Fruit fly (Drosophila melanogaster) whole organism, embryonic: Measurements from ENCODE around the gene mRpS11.
A peak's percentile ranks its signal among the peaks of the same experiment; 100 is the strongest.

ENCODE experiments used
- Aef1 ChIP-seq: fragments of 200-800 bp; sonication (Bioruptor generic); IDR thresholded peaks from 3 replicates; pipeline ENCODE4 v1.3.6; 2022; ENCODE audit warnings: missing biosample characterization, missing genetic modification characterization
- BEAF-32 ChIP-seq: fragments of 200-800 bp; sonication (Bioruptor generic); optimal IDR thresholded peaks from 3 replicates; lab custom pipeline; 2017; ENCODE audit warnings: missing biosample characterization, missing genetic modification characterization, mild to moderate bottlenecking, moderate library complexity, missing genetic modification reagents
- CG10366 ChIP-seq: fragments of 200-800 bp; sonication (Bioruptor generic); IDR thresholded peaks from 2 replicates; pipeline ENCODE4 v1.3.6; 2022; ENCODE audit warnings: missing biosample characterization, missing genetic modification characterization
- CG10654 ChIP-seq: fragments of 200-800 bp; sonication (Bioruptor generic); optimal IDR thresholded peaks from 2 replicates; lab custom pipeline; 2016; ENCODE audit warnings: missing biosample characterization, missing genetic modification characterization
- CG11456 ChIP-seq: fragments of 200-800 bp; sonication (Bioruptor generic); IDR thresholded peaks from 3 replicates; pipeline ENCODE4 v1.3.6; 2022; ENCODE audit warnings: missing biosample characterization, missing genetic modification characterization
- CG11560 ChIP-seq: fragments of 200-800 bp; sonication (Bioruptor generic); IDR thresholded peaks from 3 replicates; pipeline ENCODE4 v1.3.6; 2022; ENCODE audit warnings: missing biosample characterization, missing genetic modification characterization
- CG1233 ChIP-seq: fragments of 200-800 bp; sonication (Bioruptor generic); optimal IDR thresholded peaks from 4 replicates; lab custom pipeline; 2018; ENCODE audit warnings: missing biosample characterization, mild to moderate bottlenecking, missing genetic modification characterization
- CG13123 ChIP-seq: fragments of 200-800 bp; sonication (Bioruptor generic); optimal IDR thresholded peaks from 2 replicates; lab custom pipeline; 2016; ENCODE audit warnings: missing biosample characterization, missing genetic modification characterization
- CG14667 ChIP-seq: fragments of 200-800 bp; sonication (Bioruptor generic); IDR thresholded peaks from 2 replicates; pipeline ENCODE4 v1.3.6; 2022; ENCODE audit warnings: missing biosample characterization, missing genetic modification characterization
- CG14965 ChIP-seq: fragments of 200-800 bp; sonication (Bioruptor generic); optimal IDR thresholded peaks from 2 replicates; lab custom pipeline; 2016; ENCODE audit warnings: missing biosample characterization, missing genetic modification characterization, borderline replicate concordance
- CG17612 ChIP-seq: fragments of 200-800 bp; sonication (Bioruptor generic); IDR thresholded peaks from 2 replicates; pipeline ENCODE4 v1.3.6; 2022; ENCODE audit warnings: missing biosample characterization, missing genetic modification characterization
- CG17829 ChIP-seq: fragments of 200-800 bp; optimal IDR thresholded peaks from 2 replicates; lab custom pipeline; 2019; ENCODE audit warnings: missing biosample characterization, mild to moderate bottlenecking, missing genetic modification characterization, moderate library complexity
- CG2129 ChIP-seq: fragments of 200-800 bp; sonication (Bioruptor generic); IDR thresholded peaks from 2 replicates; pipeline ENCODE4 v1.3.6; 2022; ENCODE audit warnings: missing biosample characterization, missing genetic modification characterization; ENCODE audit not compliant: partially characterized antibody
- CG33557 ChIP-seq: fragments of 200-800 bp; sonication (Bioruptor generic); optimal IDR thresholded peaks from 2 replicates; lab custom pipeline; 2019; ENCODE audit warnings: missing biosample characterization, mild to moderate bottlenecking, missing genetic modification characterization, moderate library complexity
- CG4424 ChIP-seq: fragments of 200-800 bp; sonication (Bioruptor generic); optimal IDR thresholded peaks from 3 replicates; lab custom pipeline; 2016; ENCODE audit warnings: missing biosample characterization, missing genetic modification characterization
- CG5245 ChIP-seq: fragments of 200-800 bp; sonication (Bioruptor generic); optimal IDR thresholded peaks from 3 replicates; lab custom pipeline; 2016; ENCODE audit warnings: missing biosample characterization, missing genetic modification characterization
- CG6272 ChIP-seq: fragments of 200-800 bp; sonication (Bioruptor generic); IDR thresholded peaks from 2 replicates; pipeline ENCODE4 v1.3.6; 2022; ENCODE audit warnings: missing biosample characterization, missing genetic modification characterization
- CG8089 ChIP-seq: fragments of 200-800 bp; sonication (Bioruptor generic); optimal IDR thresholded peaks from 3 replicates; lab custom pipeline; 2016; ENCODE audit warnings: missing biosample characterization, missing genetic modification characterization
- CG9797 ChIP-seq: fragments of 200-800 bp; sonication (Bioruptor generic); optimal IDR thresholded peaks from 3 replicates; lab custom pipeline; 2018; ENCODE audit warnings: missing biosample characterization, mild to moderate bottlenecking, missing genetic modification characterization
- Dad ChIP-seq: fragments of 200-800 bp; sonication (Bioruptor generic); optimal IDR thresholded peaks from 3 replicates; lab custom pipeline; 2016; ENCODE audit warnings: missing biosample characterization, missing genetic modification characterization
- Dek ChIP-seq: fragments of 200-800 bp; sonication (Bioruptor generic); optimal IDR thresholded peaks from 3 replicates; lab custom pipeline; 2019; ENCODE audit warnings: missing biosample characterization, mild to moderate bottlenecking, missing genetic modification characterization, moderate library complexity
- Doc3 ChIP-seq: fragments of 200-800 bp; sonication (Bioruptor generic); IDR thresholded peaks from 3 replicates; pipeline ENCODE4 v1.3.6; 2022; ENCODE audit warnings: missing biosample characterization, missing genetic modification characterization; ENCODE audit not compliant: partially characterized antibody
- Gug ChIP-seq: fragments of 200-800 bp; sonication (Bioruptor generic); IDR thresholded peaks from 4 replicates; pipeline ENCODE4 v1.3.6; 2022; ENCODE audit warnings: missing biosample characterization, missing genetic modification characterization
- H15 ChIP-seq: fragments of 200-800 bp; sonication (Bioruptor generic); IDR thresholded peaks from 3 replicates; pipeline ENCODE4 v1.3.6; 2022; ENCODE audit warnings: missing biosample characterization, missing genetic modification characterization
- HLHmδ ChIP-seq: fragments of 200-800 bp; sonication (Bioruptor generic); optimal IDR thresholded peaks from 2 replicates; lab custom pipeline; 2018; ENCODE audit warnings: missing biosample characterization, mild to moderate bottlenecking, missing genetic modification characterization, moderate library complexity
- Lim3 ChIP-seq: fragments of 200-800 bp; sonication (Bioruptor generic); IDR thresholded peaks from 2 replicates; pipeline ENCODE4 v1.3.6; 2022; ENCODE audit warnings: missing biosample characterization, missing genetic modification characterization
- NC2β ChIP-seq: fragments of 200-800 bp; sonication (Bioruptor generic); optimal IDR thresholded peaks from 2 replicates; lab custom pipeline; 2016; ENCODE audit warnings: missing biosample characterization, missing genetic modification characterization
- Ptx1 ChIP-seq: fragments of 200-800 bp; sonication (Bioruptor generic); IDR thresholded peaks from 2 replicates; pipeline ENCODE4 v1.3.6; 2022; ENCODE audit warnings: missing biosample characterization, missing genetic modification characterization
- abd-A ChIP-seq: fragments of 200-800 bp; sonication (Bioruptor generic); optimal IDR thresholded peaks from 3 replicates; lab custom pipeline; 2019; ENCODE audit warnings: missing biosample characterization, mild to moderate bottlenecking, missing genetic modification characterization, moderate library complexity
- ara ChIP-seq: fragments of 200-800 bp; sonication (Bioruptor generic); IDR thresholded peaks from 2 replicates; pipeline ENCODE4 v1.3.6; 2022; ENCODE audit warnings: missing biosample characterization, missing genetic modification characterization
- bsh ChIP-seq, 2 experiments: fragments of 200-800 bp; sonication (Bioruptor generic); optimal IDR thresholded peaks; 2 replicates each; lab custom pipeline; 2017 to 2018; ENCODE audit warnings: mild to moderate bottlenecking in 2 of 2, missing biosample characterization in 2 of 2, missing genetic modification characterization in 2 of 2, moderate library complexity in 1 of 2
- chinmo ChIP-seq: fragments of 200-800 bp; sonication (Bioruptor generic); IDR thresholded peaks from 4 replicates; pipeline ENCODE4 v1.3.6; 2022; ENCODE audit warnings: missing biosample characterization, missing genetic modification characterization; ENCODE audit not compliant: partially characterized antibody
- corto ChIP-seq: fragments of 200-800 bp; sonication (Bioruptor generic); optimal IDR thresholded peaks from 2 replicates; lab custom pipeline; 2016; ENCODE audit warnings: missing biosample characterization, mild to moderate bottlenecking, missing genetic modification characterization, moderate library complexity
- da ChIP-seq: fragments of 200-800 bp; sonication (Bioruptor generic); optimal IDR thresholded peaks from 2 replicates; lab custom pipeline; 2016; ENCODE audit warnings: missing biosample characterization, missing genetic modification characterization
- ewg ChIP-seq: fragments of 200-800 bp; sonication (Bioruptor generic); optimal IDR thresholded peaks from 3 replicates; lab custom pipeline; 2017; ENCODE audit warnings: mild to moderate bottlenecking, missing biosample characterization, missing genetic modification reagents, missing genetic modification characterization
- grn ChIP-seq: fragments of 200-800 bp; sonication (Bioruptor generic); optimal IDR thresholded peaks from 3 replicates; lab custom pipeline; 2017; ENCODE audit warnings: missing biosample characterization, missing genetic modification characterization
- hb ChIP-seq: fragments of 200-800 bp; sonication (Bioruptor generic); IDR thresholded peaks from 3 replicates; pipeline ENCODE4 v1.3.6; 2022; ENCODE audit warnings: missing biosample characterization, missing genetic modification characterization; ENCODE audit not compliant: partially characterized antibody
- her ChIP-seq: fragments of 200-800 bp; sonication (Bioruptor generic); optimal IDR thresholded peaks from 2 replicates; lab custom pipeline; 2016; ENCODE audit warnings: missing biosample characterization, missing genetic modification characterization
- inv ChIP-seq: fragments of 200-800 bp; sonication (Bioruptor generic); IDR thresholded peaks from 2 replicates; pipeline ENCODE4 v1.3.6; 2022; ENCODE audit warnings: missing biosample characterization, missing genetic modification characterization; ENCODE audit not compliant: partially characterized antibody
- prd ChIP-seq, 3 experiments: fragments of >200 bp in 2 of 3; fragments of 200-800 bp in 1 of 3; sonication (Bioruptor generic) in 1 of 3; optimal IDR thresholded peaks in 2 of 3; IDR thresholded peaks in 1 of 3; 2 replicates in 2 of 3; 3 replicates in 1 of 3; pipeline versions ENCODE4 v1.3.6 to Lab custom; 2017 to 2022; ENCODE audit warnings: missing biosample characterization in 1 of 3, missing genetic modification characterization in 1 of 3
- psq ChIP-seq: fragments of 200-800 bp; sonication (Bioruptor generic); optimal IDR thresholded peaks from 2 replicates; lab custom pipeline; 2017; ENCODE audit warnings: missing biosample characterization, missing genetic modification characterization
- pzg ChIP-seq: fragments of 200-800 bp; sonication (Bioruptor generic); optimal IDR thresholded peaks from 3 replicates; lab custom pipeline; 2018; ENCODE audit warnings: missing biosample characterization, mild to moderate bottlenecking, missing genetic modification characterization, moderate library complexity
- schlank ChIP-seq: fragments of 200-800 bp; sonication (Bioruptor generic); optimal IDR thresholded peaks from 2 replicates; lab custom pipeline; 2018; ENCODE audit warnings: missing biosample characterization, mild to moderate bottlenecking, missing genetic modification characterization
- scrt ChIP-seq: fragments of 200-800 bp; sonication (Bioruptor generic); optimal IDR thresholded peaks from 2 replicates; lab custom pipeline; 2018; ENCODE audit warnings: missing biosample characterization, mild to moderate bottlenecking, missing genetic modification characterization, moderate library complexity
- slp2 ChIP-seq: fragments of 200-800 bp; sonication (Bioruptor generic); optimal IDR thresholded peaks from 2 replicates; lab custom pipeline; 2016; ENCODE audit warnings: missing biosample characterization, missing genetic modification characterization
- sqz ChIP-seq: fragments of 200-800 bp; sonication (Bioruptor generic); optimal IDR thresholded peaks from 3 replicates; lab custom pipeline; 2018; ENCODE audit warnings: missing biosample characterization, mild to moderate bottlenecking, missing genetic modification characterization
- twi ChIP-seq: fragments of 200-800 bp; optimal IDR thresholded peaks from 2 replicates; lab custom pipeline; 2019; ENCODE audit warnings: missing biosample characterization, mild to moderate bottlenecking, missing genetic modification characterization, moderate library complexity
- tx ChIP-seq: fragments of 200-800 bp; sonication (Bioruptor generic); optimal IDR thresholded peaks from 2 replicates; lab custom pipeline; 2016; ENCODE audit warnings: missing biosample characterization, missing genetic modification characterization
- vfl ChIP-seq: fragments of 200-800 bp; sonication (Bioruptor generic); optimal IDR thresholded peaks from 2 replicates; lab custom pipeline; 2016; ENCODE audit warnings: missing biosample characterization, missing genetic modification characterization
- vvl ChIP-seq: fragments of 200-800 bp; sonication (Bioruptor generic); IDR thresholded peaks from 2 replicates; pipeline ENCODE4 v1.3.6; 2022; ENCODE audit warnings: missing biosample characterization, missing genetic modification characterization

mRpS11 gene

dm6 chr3R:17079859-17080255 lies 7.3 kb downstream of the mRpS11 start, which contains the start of the genes Keap1 and kuk (continued):
- TF ChIP-seq CG2129 (GFP tag; lab: Robert Waterston, UW) (peak; percentile 66), Dek (peak; percentile 52), ewg (GFP tag; lab: Kevin White, UChicago) (peak; percentile 58), grn (GFP tag; lab: Kevin White, UChicago) (no peak), corto (no peak), da (GFP tag; lab: Kevin White, UChicago) (peak; percentile 3), CG5245 (GFP tag; lab: Kevin White, UChicago) (peak; percentile 21), HLHmδ (GFP tag; lab: Kevin White, UChicago) (peak; percentile 4), slp2 (GFP tag; lab: Kevin White, UChicago) (no peak), bsh (GFP tag; optimal IDR thresholded peaks at IDR 0.05; lab: Kevin White, UChicago) (peak in 1 of 2 experiments; percentile 24), NC2β (GFP tag; lab: Kevin White, UChicago) (peak; percentile 67), CG17612 (GFP tag; lab: Robert Waterston, UW) (no peak), chinmo (GFP tag; lab: Robert Waterston, UW) (no peak), prd (optimal IDR thresholded peaks at IDR 0.05; lab: Kevin White, UChicago) (no peak), prd (GFP tag; IDR thresholded peaks at IDR 0.05; lab: Robert Waterston, UW) (peak; percentile 51; the same call in 1 of the 3 replicates), Doc3 (GFP tag; lab: Robert Waterston, UW) (peak; percentile 79), CG33557 (GFP tag; lab: Kevin White, UChicago) (no peak), CG14667 (GFP tag; lab: Robert Waterston, UW) (no peak), CG6272 (peak; percentile 46; the same call in 1 of the 2 replicates), tx (peak; percentile 51), CG8089 (GFP tag; lab: Kevin White, UChicago) (peak; percentile 24), Aef1 (GFP tag; lab: Robert Waterston, UW) (no peak), vfl (peak; percentile 24), CG1233 (GFP tag; lab: Kevin White, UChicago) (peak; percentile 6), ara (0 out of 2 replicates have a peak, but pooled peaks have one; percentile 8), BEAF-32 (peak; percentile 95), Gug (GFP tag; lab: Robert Waterston, UW) (no peak; the same call in 2 of the 4 replicates), CG10366 (GFP tag; lab: Robert Waterston, UW) (peak; percentile 44), scrt (GFP tag; lab: Kevin White, UChicago) (peak; percentile 35), Ptx1 (GFP tag; lab: Robert Waterston, UW) (peak; percentile 61), sqz (peak; percentile 48), pzg (GFP tag; lab: Kevin White, UChicago) (peak; percentile 82), CG10654 (peak; percentile 43), CG11560 (peak; percentile 13; the same call in 1 of the 3 replicates), psq (GFP tag; lab: Kevin White, UChicago) (peak; percentile 27), Lim3 (GFP tag; lab: Robert Waterston, UW) (no peak), vvl (peak; percentile 66), CG9797 (GFP tag; lab: Kevin White, UChicago) (peak; percentile 93), H15 (GFP tag; lab: Robert Waterston, UW) (no peak), CG13123 (GFP tag; lab: Kevin White, UChicago) (peak; percentile 66), twi (tag; lab: Kevin White, UChicago) (no peak), schlank (tag; lab: Kevin White, UChicago) (peak; percentile 44), inv (GFP tag; lab: Robert Waterston, UW) (peak; percentile 88), CG4424 (GFP tag; lab: Kevin White, UChicago) (peak; percentile 30), her (GFP tag; lab: Kevin White, UChicago) (peak; percentile 29), Dad (GFP tag; lab: Kevin White, UChicago) (peak; percentile 43), abd-A (tag; lab: Kevin White, UChicago) (no peak), CG17829 (tag; lab: Kevin White, UChicago) (peak; percentile 43), CG14965 (GFP tag; lab: Kevin White, UChicago) (no peak), hb (GFP tag; lab: Robert Waterston, UW) (peak; percentile 59; the same call in 2 of the 3 replicates), CG11456 (GFP tag; lab: Robert Waterston, UW) (0 out of 3 replicates have a peak, but pooled peaks have one; percentile 66)
